Worm (Caenorhabditis elegans): Measurements from ENCODE around the gene dsl-7.

ce11 chrV:13006754-13007153 is 13.8 kb downstream of the dsl-7 start:
- no peak for TF ChIP-seq snpc-4 (tag; optimal IDR thresholded peaks at IDR 0.05)
- no peak for TF ChIP-seq lin-39 (tag; optimal IDR thresholded peaks at IDR 0.05)
- no peak for TF ChIP-seq lsy-12 (tag; optimal IDR thresholded peaks at IDR 0.05)
- TF ChIP-seq elt-1 (tag; optimal IDR thresholded peaks at IDR 0.05): no peak
- no peak for TF ChIP-seq unc-39 (tag; optimal IDR thresholded peaks at IDR 0.05)
- no peak for TF ChIP-seq nfya-1 (tag; optimal IDR thresholded peaks at IDR 0.05; ENCODE audit: insufficient read depth)
